Worm (Caenorhabditis elegans) whole organism, L4 larva: ENCODE measurements around the gene K09C4.1.

ENCODE experiments used
- D1046.2 ChIP-seq: fragments of 200-800 bp; sonication (Bioruptor generic); IDR thresholded peaks from 2 replicates; pipeline ENCODE4 v1.3.6; 2022; ENCODE audit warnings: missing genetic modification characterization, missing compliant biosample characterization
- R02D3.7 ChIP-seq: fragments of 150-350 bp; sonication (generic microtip); optimal IDR thresholded peaks from 3 replicates; lab custom pipeline; 2014; ENCODE audit warnings: missing biosample characterization, missing genetic modification characterization
- T26A8.4 ChIP-seq: fragments of 200-800 bp; sonication (Bioruptor generic); IDR thresholded peaks from 2 replicates; pipeline ENCODE4 v1.3.6; 2022; ENCODE audit warnings: missing genetic modification characterization, missing compliant biosample characterization
- aha-1 ChIP-seq: fragments of 150-350 bp; peaks from one replicate; lab custom pipeline; 2014; ENCODE audit warnings: missing biosample characterization, missing genetic modification characterization
- ceh-20 ChIP-seq: fragments of 200-800 bp; sonication (Bioruptor generic); IDR thresholded peaks from 2 replicates; pipeline ENCODE4 v1.3.6; 2022; ENCODE audit warnings: missing genetic modification reagents, missing genetic modification characterization, missing compliant biosample characterization
- ceh-44 ChIP-seq: fragments of 200-800 bp; sonication (Bioruptor generic); IDR thresholded peaks from 2 replicates; pipeline ENCODE4 v1.3.6; 2022; ENCODE audit warnings: missing genetic modification reagents, missing genetic modification characterization, missing compliant biosample characterization
- ceh-62 ChIP-seq: sonication (generic microtip); optimal IDR thresholded peaks from 2 replicates; lab custom pipeline; 2017; ENCODE audit warnings: missing biosample characterization, missing genetic modification characterization
- ceh-82 ChIP-seq: sonication (generic microtip); optimal IDR thresholded peaks from 2 replicates; lab custom pipeline; 2017; ENCODE audit warnings: missing biosample characterization, missing genetic modification characterization
- daf-16 ChIP-seq, 3 experiments: sonication (generic microtip); optimal IDR thresholded peaks; 2 replicates each; lab custom pipeline; 2016 to 2017; ENCODE audit warnings: missing genetic modification characterization in 3 of 3, missing genetic modification reagents in 3 of 3, mild to moderate bottlenecking in 2 of 3, missing compliant biosample characterization in 2 of 3, missing biosample characterization in 1 of 3, moderate library complexity in 1 of 3
- daf-19 ChIP-seq: fragments of 200-800 bp; sonication (Bioruptor generic); conservative IDR thresholded peaks from 2 replicates; pipeline ENCODE4 v1.3.6; 2022; ENCODE audit warnings: missing genetic modification characterization, missing compliant biosample characterization
- daf-8 ChIP-seq: fragments of 200-800 bp; sonication (Bioruptor generic); IDR thresholded peaks from 2 replicates; pipeline ENCODE4 v1.3.6; 2022; ENCODE audit warnings: missing genetic modification characterization, missing compliant biosample characterization
- dmd-6 ChIP-seq: fragments of 200-800 bp; sonication (Bioruptor generic); IDR thresholded peaks from 2 replicates; pipeline ENCODE4 v1.3.6; 2022; ENCODE audit warnings: missing genetic modification reagents, missing genetic modification characterization, missing compliant biosample characterization
- duxl-1 ChIP-seq: sonication (generic microtip); optimal IDR thresholded peaks from 2 replicates; lab custom pipeline; 2016; ENCODE audit warnings: mild to moderate bottlenecking, missing genetic modification characterization, moderate library complexity, missing compliant biosample characterization; ENCODE audit not compliant: poor library complexity
- dve-1 ChIP-seq: sonication (generic microtip); optimal IDR thresholded peaks from 2 replicates; lab custom pipeline; 2017; ENCODE audit warnings: antibody characterized with exemption, mild to moderate bottlenecking, missing genetic modification characterization, missing compliant biosample characterization; ENCODE audit not compliant: insufficient read depth
- egl-43 ChIP-seq: fragments of 200-800 bp; sonication (Bioruptor generic); IDR thresholded peaks from 2 replicates; pipeline ENCODE4 v1.3.6; 2022; ENCODE audit warnings: missing genetic modification reagents, missing genetic modification characterization, missing compliant biosample characterization
- gei-8 ChIP-seq: fragments of 200-800 bp; sonication (Bioruptor generic); optimal IDR thresholded peaks from 2 replicates; lab custom pipeline; 2018; ENCODE audit warnings: mild to moderate bottlenecking, missing genetic modification characterization, missing compliant biosample characterization
- hlh-11 ChIP-seq: fragments of 200-800 bp; sonication (Bioruptor generic); optimal IDR thresholded peaks from 2 replicates; lab custom pipeline; 2018; ENCODE audit warnings: mild to moderate bottlenecking, missing genetic modification characterization, missing compliant biosample characterization
- lin-13 ChIP-seq: fragments of 150-350 bp; optimal IDR thresholded peaks from 2 replicates; lab custom pipeline; 2014; ENCODE audit warnings: missing biosample characterization, missing genetic modification reagents, missing genetic modification characterization
- lin-15B ChIP-seq: fragments of 150-350 bp; sonication (generic microtip); optimal IDR thresholded peaks from 3 replicates; lab custom pipeline; 2014; ENCODE audit warnings: missing biosample characterization, missing genetic modification characterization
- lin-38 ChIP-seq: fragments of 200-800 bp; sonication (Bioruptor generic); IDR thresholded peaks from 2 replicates; pipeline ENCODE4 v1.3.6; 2022; ENCODE audit warnings: missing genetic modification reagents, missing genetic modification characterization, missing compliant biosample characterization
- madf-5 ChIP-seq, 2 experiments: fragments of 200-800 bp; sonication (Bioruptor generic); IDR thresholded peaks; 2 replicates each; pipeline ENCODE4 v1.3.6; 2022; ENCODE audit warnings: missing compliant biosample characterization in 2 of 2, missing genetic modification characterization in 2 of 2
- mxl-2 ChIP-seq: fragments of 200-800 bp; sonication (Bioruptor generic); conservative IDR thresholded peaks from 2 replicates; pipeline ENCODE4 v1.3.6; 2022; ENCODE audit warnings: missing genetic modification reagents, missing genetic modification characterization, missing compliant biosample characterization
- nhr-28 ChIP-seq: fragments of 150-350 bp; optimal IDR thresholded peaks from 2 replicates; lab custom pipeline; 2014; ENCODE audit warnings: missing biosample characterization, missing genetic modification characterization
- nhr-48 ChIP-seq: sonication (generic microtip); optimal IDR thresholded peaks from 2 replicates; lab custom pipeline; 2016; ENCODE audit warnings: mild to moderate bottlenecking, missing genetic modification characterization, missing compliant biosample characterization
- nhr-6 ChIP-seq: fragments of 150-350 bp; optimal IDR thresholded peaks from 2 replicates; lab custom pipeline; 2014; ENCODE audit warnings: missing biosample characterization, missing genetic modification characterization
- php-3 ChIP-seq: fragments of 200-800 bp; sonication (Bioruptor generic); IDR thresholded peaks from 2 replicates; pipeline ENCODE4 v1.3.6; 2022; ENCODE audit warnings: missing genetic modification reagents, missing genetic modification characterization, missing compliant biosample characterization
- pqm-1 ChIP-seq: sonication (generic microtip); optimal IDR thresholded peaks from 2 replicates; lab custom pipeline; 2017; ENCODE audit warnings: missing biosample characterization, missing genetic modification characterization
- rbr-2 ChIP-seq: sonication (generic microtip); optimal IDR thresholded peaks from 2 replicates; lab custom pipeline; 2016; ENCODE audit warnings: missing genotype, missing genetic modification characterization, missing compliant biosample characterization
- saeg-2 ChIP-seq: fragments of 200-800 bp; sonication (Bioruptor generic); IDR thresholded peaks from 2 replicates; pipeline ENCODE4 v1.3.6; 2022; ENCODE audit warnings: missing genetic modification reagents, missing genetic modification characterization, missing compliant biosample characterization
- skn-1 ChIP-seq: fragments of 150-350 bp; optimal IDR thresholded peaks from 2 replicates; lab custom pipeline; 2014; ENCODE audit warnings: missing biosample characterization, missing genetic modification characterization
- tra-1 ChIP-seq: fragments of 200-800 bp; sonication (Bioruptor generic); IDR thresholded peaks from 2 replicates; pipeline ENCODE4 v1.3.6; 2022; ENCODE audit warnings: missing genetic modification reagents, missing genetic modification characterization, missing compliant biosample characterization
- zip-11 ChIP-seq: fragments of 200-800 bp; sonication (Bioruptor generic); IDR thresholded peaks from 2 replicates; pipeline ENCODE4 v1.3.6; 2022; ENCODE audit warnings: missing genetic modification characterization, missing compliant biosample characterization
- ztf-7 ChIP-seq: fragments of 150-350 bp; optimal IDR thresholded peaks from 2 replicates; lab custom pipeline; 2014; ENCODE audit warnings: missing biosample characterization, missing genetic modification characterization

K09C4.1 gene

ce11 chrX:3280130-3280529, 18.6 kb upstream of the K09C4.1 start, which contains the start of gene K09C4.10:
K09C4.10 (minus strand) TSS chrX:3280230.
- TF ChIP-seq skn-1 (tag; lab: Kevin White, UChicago): no peak
- TF ChIP-seq T26A8.4: no peak
- no peak for TF ChIP-seq nhr-6
- no peak for TF ChIP-seq daf-16 (GFP tag; optimal IDR thresholded peaks at IDR 0.05; lab: Kevin White, UChicago)
- no peak for TF ChIP-seq daf-16 (tag; optimal IDR thresholded peaks at IDR 0.05; lab: Kevin White, UChicago)
- no peak for TF ChIP-seq gei-8
- no peak for TF ChIP-seq duxl-1 (tag; lab: Kevin White, UChicago)
- TF ChIP-seq R02D3.7 (tag; lab: Kevin White, UChicago): no peak
- TF ChIP-seq madf-5 (GFP tag; IDR thresholded peaks at IDR 0.05; lab: Robert Waterston, UW): no peak

- TF ChIP-seq aha-1: peak; percentile 13
- TF ChIP-seq lin-38 (GFP tag; lab: Robert Waterston, UW): no peak
- TF ChIP-seq hlh-11: peak; percentile 13
- no peak for TF ChIP-seq D1046.2 (GFP tag; lab: Robert Waterston, UW)
- TF ChIP-seq pqm-1 (tag; lab: Kevin White, UChicago): peak; percentile 37
- no peak for TF ChIP-seq zip-11 (GFP tag; lab: Robert Waterston, UW)
- TF ChIP-seq daf-16 (GFP tag; optimal IDR thresholded peaks at IDR 0.05; lab: Kevin White, UChicago): no peak
- peak; percentile 64 for TF ChIP-seq daf-16 (tag; optimal IDR thresholded peaks at IDR 0.05; lab: Kevin White, UChicago)
- no peak for TF ChIP-seq daf-8 (GFP tag; lab: Robert Waterston, UW)
- TF ChIP-seq egl-43: no peak
- TF ChIP-seq nhr-28 (tag; lab: Kevin White, UChicago): peak; percentile 62
- no peak for TF ChIP-seq ceh-44
Observed at ce11 chrX:3282306-3282705, 16.4 kb upstream of the K09C4.1 start, which contains the start of gene K09C4.5. K09C4.5 (plus strand) TSS chrX:3282631.

ce11 chrX:3283189-3283588, 15.5 kb upstream of the K09C4.1 start:
- TF ChIP-seq daf-19 (GFP tag; lab: Robert Waterston, UW): no peak
- peak; percentile 45; the same call in 1 of the 2 replicates for TF ChIP-seq saeg-2
- TF ChIP-seq nhr-6: peak; percentile 0
- no peak for TF ChIP-seq ceh-20 (GFP tag; lab: Robert Waterston, UW)
- no peak for TF ChIP-seq mxl-2 (GFP tag; lab: Robert Waterston, UW)
- TF ChIP-seq dmd-6: peak; percentile 58
- TF ChIP-seq ceh-82: no peak
- peak; percentile 73 for TF ChIP-seq aha-1
- no peak for TF ChIP-seq gei-8
- TF ChIP-seq hlh-11: peak; percentile 48
- no peak for TF ChIP-seq rbr-2
- TF ChIP-seq daf-16 (GFP tag; optimal IDR thresholded peaks at IDR 0.05; lab: Kevin White, UChicago): no peak
- peak; percentile 69 for TF ChIP-seq daf-16 (tag; optimal IDR thresholded peaks at IDR 0.05; lab: Kevin White, UChicago)
- peak; percentile 42 for TF ChIP-seq nhr-48
- TF ChIP-seq php-3 (GFP tag; lab: Robert Waterston, UW): peak; percentile 58; the same call in 1 of the 2 replicates
- peak; percentile 29 for TF ChIP-seq dve-1 (tag; lab: Kevin White, UChicago)
- TF ChIP-seq nhr-28 (tag; lab: Kevin White, UChicago): peak; percentile 5

- TF ChIP-seq ceh-62 (tag; lab: Kevin White, UChicago): no peak
- no peak for TF ChIP-seq lin-13 (GFP tag; lab: Kevin White, UChicago)
- TF ChIP-seq dve-1 (tag; lab: Kevin White, UChicago): peak; percentile 19
- peak; percentile 18; the same call in 1 of the 2 replicates for TF ChIP-seq dmd-6
- TF ChIP-seq php-3 (GFP tag; lab: Robert Waterston, UW): peak; percentile 54; the same call in 1 of the 2 replicates
- TF ChIP-seq lin-15B (tag; lab: Kevin White, UChicago): no peak
- no peak for TF ChIP-seq tra-1
- no peak for TF ChIP-seq daf-16 (GFP tag; optimal IDR thresholded peaks at IDR 0.05; lab: Kevin White, UChicago)
- peak; percentile 95 for TF ChIP-seq daf-16 (tag; optimal IDR thresholded peaks at IDR 0.05; lab: Kevin White, UChicago)
- no peak for TF ChIP-seq ztf-7 (tag; lab: Kevin White, UChicago)
- TF ChIP-seq, all 104 proteins: peak for 4
Observed at ce11 chrX:3284967-3285366, 13.7 kb upstream of the K09C4.1 start.
